Worm (Caenorhabditis elegans): ENCODE measurements around the gene mrp-8.

- no peak for TF ChIP-seq unc-130 (GFP tag; optimal IDR thresholded peaks at IDR 0.05)
- no peak for TF ChIP-seq F49E8.2 (tag; optimal IDR thresholded peaks at IDR 0.05; ENCODE audit: insufficient read depth)
- no peak for TF ChIP-seq F22D6.2 (tag; optimal IDR thresholded peaks at IDR 0.05)
- TF ChIP-seq Y53F4B.3 (GFP tag; IDR thresholded peaks at IDR 0.05): no peak
- no peak for TF ChIP-seq ceh-27 (GFP tag; optimal IDR thresholded peaks at IDR 0.05)
- TF ChIP-seq unc-62 (GFP tag; optimal IDR thresholded peaks at IDR 0.05): no peak
- TF ChIP-seq nhr-90 (tag; optimal IDR thresholded peaks at IDR 0.05): no peak
- no peak for TF ChIP-seq dpl-1 (GFP tag; optimal IDR thresholded peaks at IDR 0.05)
- no peak for TF ChIP-seq lag-1 (GFP tag; IDR thresholded peaks at IDR 0.05)
- TF ChIP-seq egrh-3 (GFP tag; IDR thresholded peaks at IDR 0.05): no peak
- TF ChIP-seq lsy-27 (tag; optimal IDR thresholded peaks at IDR 0.05; ENCODE audit: borderline replicate concordance, insufficient read depth): no peak
- no peak for TF ChIP-seq pbrm-1 (GFP tag; IDR thresholded peaks at IDR 0.05)
- TF ChIP-seq B0336.3 (GFP tag; IDR thresholded peaks at IDR 0.05): no peak
Observed at ce11 chrIII:12259793-12260192, 43.2 kb downstream of the mrp-8 start.

All from whole organism, young adult.